Worm (Caenorhabditis elegans): ENCODE data around the gene T11F9.10.
A peak's percentile ranks its signal among the peaks of the same experiment; 100 is the strongest.

DNA sequence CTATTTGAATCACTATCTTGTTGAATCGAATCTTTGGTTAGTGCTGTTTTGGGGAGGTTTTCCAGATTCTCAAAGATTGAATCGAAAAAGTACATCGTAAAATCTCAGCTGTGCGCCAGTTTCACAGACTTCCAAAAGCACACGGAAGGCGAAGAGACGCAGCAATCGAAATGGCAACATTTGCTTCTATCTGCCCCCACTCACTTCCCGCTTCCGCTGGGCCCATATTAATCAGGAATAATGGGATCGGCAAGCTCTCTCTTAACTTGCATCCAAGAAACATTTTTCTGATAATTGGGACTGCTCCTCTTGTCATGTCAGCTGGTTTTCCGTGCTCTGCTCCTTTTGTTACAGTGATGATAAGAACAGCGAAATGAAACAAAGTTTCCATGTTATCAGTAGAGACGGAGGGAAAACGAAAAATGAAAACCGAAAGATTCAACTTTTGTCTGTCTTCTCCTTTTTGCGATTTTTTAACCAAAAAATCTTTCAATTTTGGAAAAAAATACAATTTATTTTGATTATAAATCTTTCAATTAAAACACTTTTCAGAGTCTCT lies 48.8 kb downstream of the T11F9.10 start:
- TF ChIP-seq him-1 (tag; optimal IDR thresholded peaks at IDR 0.05) (no peak), dao-5 (tag; optimal IDR thresholded peaks at IDR 0.05) (no peak), W03F9.2 (tag; optimal IDR thresholded peaks at IDR 0.05) (peak; percentile 40)

Data from whole organism, L4/young adult.